Fruit fly (Drosophila melanogaster): ENCODE measurements around the gene CG4440.

CG4440 gene

DNA sequence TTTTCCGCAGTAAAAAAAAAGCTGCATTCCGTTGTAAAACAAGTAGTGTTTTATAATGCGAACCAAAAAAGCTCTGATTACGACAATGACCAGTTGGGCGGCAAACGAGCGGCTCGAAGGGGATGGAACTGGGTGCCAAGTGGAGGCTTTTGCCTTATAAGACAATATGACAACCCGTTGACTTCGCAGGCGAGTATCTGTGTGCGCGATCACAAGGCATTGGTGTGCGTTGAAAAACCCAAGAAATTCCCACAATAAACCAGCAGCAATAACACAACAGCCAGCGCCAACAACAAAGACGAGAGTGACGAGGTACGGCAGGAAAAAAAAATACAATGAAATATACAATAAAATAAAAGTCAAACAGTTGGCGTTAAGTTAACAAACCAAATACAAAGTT is 14.7 kb upstream of the CG4440 start (continued):
- TF ChIP-seq pan (optimal IDR thresholded peaks at IDR 0.05) (no peak), pan (GFP tag; optimal IDR thresholded peaks at IDR 0.05 in 1 of 2, IDR thresholded peaks at IDR 0.05 in 1 of 2) (peak in 1 of 2 experiments; percentile 12), wor (GFP tag; IDR thresholded peaks at IDR 0.05) (no peak), nom (GFP tag; optimal IDR thresholded peaks at IDR 0.05) (peak; percentile 78), CG11093 (GFP tag; IDR thresholded peaks at IDR 0.05) (no peak), mirr (GFP tag; optimal IDR thresholded peaks at IDR 0.05) (peak; percentile 77), grau (tag; optimal IDR thresholded peaks at IDR 0.05) (no peak), sc (optimal IDR thresholded peaks at IDR 0.05) (no peak), sc (GFP tag; optimal IDR thresholded peaks at IDR 0.05) (no peak), CG3995 (GFP tag; optimal IDR thresholded peaks at IDR 0.05) (no peak), Dbx (GFP tag; IDR thresholded peaks at IDR 0.05) (0 out of 3 replicates have a peak, but pooled peaks have one; percentile 43), CG10654 (GFP tag; optimal IDR thresholded peaks at IDR 0.05) (no peak), CG7372 (GFP tag; IDR thresholded peaks at IDR 0.05) (no peak), NFAT (GFP tag; IDR thresholded peaks at IDR 0.05) (0 out of 2 replicates have a peak, but pooled peaks have one; percentile 43), CG34376 (GFP tag; optimal IDR thresholded peaks at IDR 0.05) (peak; percentile 87), YL-1 (GFP tag; optimal IDR thresholded peaks at IDR 0.05) (no peak), CG13894 (tag; optimal IDR thresholded peaks at IDR 0.05) (peak; percentile 92), ro (GFP tag; IDR thresholded peaks at IDR 0.05) (no peak), odd (GFP tag; optimal IDR thresholded peaks at IDR 0.05) (peak; percentile 5), slp2 (GFP tag; optimal IDR thresholded peaks at IDR 0.05) (no peak), pzg (GFP tag; optimal IDR thresholded peaks at IDR 0.05) (peak; percentile 0), CG15011 (GFP tag; optimal IDR thresholded peaks at IDR 0.05) (no peak), Bgb (GFP tag; IDR thresholded peaks at IDR 0.05; ENCODE audit: partially characterized antibody) (peak; percentile 51; the same call in 1 of the 2 replicates), sd (tag; optimal IDR thresholded peaks at IDR 0.05) (peak; percentile 95), CG10543 (GFP tag; optimal IDR thresholded peaks at IDR 0.05) (peak; percentile 82), Dll (GFP tag; IDR thresholded peaks at IDR 0.05; ENCODE audit: partially characterized antibody) (no peak), amos (GFP tag; IDR thresholded peaks at IDR 0.05; ENCODE audit: partially characterized antibody) (no peak; the same call in 1 of the 2 replicates)

DNA sequence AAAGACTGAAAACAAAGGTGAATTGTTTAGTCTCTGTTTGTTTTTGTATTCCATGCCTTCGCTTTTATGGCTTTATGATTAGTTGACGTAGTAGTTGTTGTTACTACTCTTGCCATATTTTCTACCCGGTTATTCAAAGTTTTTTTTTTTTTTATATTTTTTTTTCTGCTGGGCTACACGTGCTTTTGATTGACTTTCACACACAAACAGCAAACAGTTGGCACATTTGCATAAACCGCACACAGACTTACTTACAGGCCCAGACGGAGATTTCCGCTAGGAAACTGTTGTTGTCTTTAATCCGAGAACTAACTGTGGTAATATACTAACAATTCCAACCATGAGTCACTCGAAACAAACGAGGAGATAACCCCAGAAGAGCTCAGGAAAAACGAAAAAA is 13.9 kb upstream of the CG4440 start:
- TF ChIP-seq CG12219 (GFP tag; optimal IDR thresholded peaks at IDR 0.05) (no peak), Nf-YB (GFP tag; optimal IDR thresholded peaks at IDR 0.05) (no peak), BtbVII (GFP tag; optimal IDR thresholded peaks at IDR 0.05) (peak; percentile 12), Med (GFP tag) (peak; percentile 50), CG5953 (GFP tag; IDR thresholded peaks at IDR 0.05) (no peak), cwo (GFP tag; optimal IDR thresholded peaks at IDR 0.05) (peak; percentile 77)

DNA sequence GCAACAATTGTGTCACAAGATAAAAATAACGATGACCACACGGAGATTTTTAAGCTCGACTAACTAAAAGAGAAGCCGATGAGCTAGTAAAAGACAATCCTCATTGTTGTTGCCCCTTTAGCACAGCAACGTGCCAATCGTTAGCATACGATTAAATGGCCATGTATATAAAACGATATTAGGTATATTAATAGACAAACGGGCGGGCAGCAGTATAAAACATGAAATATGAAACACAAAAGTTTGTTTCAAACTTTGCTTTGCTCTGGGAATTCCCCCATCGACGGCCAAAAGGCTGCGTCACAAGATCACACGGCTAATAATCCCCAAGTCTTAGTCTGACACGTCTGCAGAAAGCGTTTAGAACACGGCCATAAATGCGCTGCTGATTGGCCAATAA is 13.3 kb upstream of the CG4440 start:
- no peak for TF ChIP-seq knrl (GFP tag; IDR thresholded peaks at IDR 0.05; ENCODE audit: partially characterized antibody)
- no peak for TF ChIP-seq jing (GFP tag; optimal IDR thresholded peaks at IDR 0.05)
- TF ChIP-seq E2f1 (GFP tag; IDR thresholded peaks at IDR 0.05) = no peak
- TF ChIP-seq CG2199 (GFP tag; IDR thresholded peaks at IDR 0.05) = 0 out of 3 replicates have a peak, but pooled peaks have one; percentile 50
- no peak for TF ChIP-seq CG14965 (GFP tag; optimal IDR thresholded peaks at IDR 0.05; ENCODE audit: borderline replicate concordance)
- 0 out of 4 replicates have a peak, but pooled peaks have one; percentile 17 for TF ChIP-seq chinmo (GFP tag; IDR thresholded peaks at IDR 0.05; ENCODE audit: partially characterized antibody)
- no peak for TF ChIP-seq Nf-YA (GFP tag; IDR thresholded peaks at IDR 0.05)
- peak; percentile 64 for TF ChIP-seq Med (GFP tag)
- TF ChIP-seq CG18619 (GFP tag; optimal IDR thresholded peaks at IDR 0.05) = no peak
- no peak for TF ChIP-seq usp (GFP tag; optimal IDR thresholded peaks at IDR 0.05)
- no peak for TF ChIP-seq da (GFP tag; optimal IDR thresholded peaks at IDR 0.05)
- no peak for TF ChIP-seq hb (GFP tag; IDR thresholded peaks at IDR 0.05; ENCODE audit: partially characterized antibody)
- TF ChIP-seq dmrt99B (tag; optimal IDR thresholded peaks at IDR 0.05) = no peak
